Fruit fly (Drosophila melanogaster): ENCODE measurements around the gene CG15429.

The CG15429 gene

dm6 chr2L:4345569-4346131 lies 7.1 kb upstream of the CG15429 start:
- TF ChIP-seq pan (optimal IDR thresholded peaks at IDR 0.05) (no peak), psq (optimal IDR thresholded peaks at IDR 0.05) (no peak), Dll (optimal IDR thresholded peaks at IDR 0.05) (no peak), CG8478 (optimal IDR thresholded peaks at IDR 0.05) (no peak), usp (GFP tag; optimal IDR thresholded peaks at IDR 0.05) (no peak), EcR (GFP tag; optimal IDR thresholded peaks at IDR 0.05) (no peak)

dm6 chr2L:4346619-4347310 lies 6.0 kb upstream of the CG15429 start:
- no peak for TF ChIP-seq Dll (optimal IDR thresholded peaks at IDR 0.05)

dm6 chr2L:4348545-4348944 lies 4.2 kb upstream of the CG15429 start:
- no peak for TF ChIP-seq Dll (optimal IDR thresholded peaks at IDR 0.05)
- no peak for TF ChIP-seq psq (optimal IDR thresholded peaks at IDR 0.05)
- TF ChIP-seq pan (optimal IDR thresholded peaks at IDR 0.05), result no peak
- no peak for TF ChIP-seq CG8478 (optimal IDR thresholded peaks at IDR 0.05)
- no peak for TF ChIP-seq usp (GFP tag; optimal IDR thresholded peaks at IDR 0.05)
- no peak for TF ChIP-seq EcR (GFP tag; optimal IDR thresholded peaks at IDR 0.05)

dm6 chr2L:4349677-4350076 lies 3.1 kb upstream of the CG15429 start:
- TF ChIP-seq pan (optimal IDR thresholded peaks at IDR 0.05), result no peak
- no peak for TF ChIP-seq usp (GFP tag; optimal IDR thresholded peaks at IDR 0.05)
- no peak for TF ChIP-seq psq (optimal IDR thresholded peaks at IDR 0.05)
- no peak for TF ChIP-seq Dll (optimal IDR thresholded peaks at IDR 0.05)
- TF ChIP-seq CG8478 (optimal IDR thresholded peaks at IDR 0.05), result no peak
- TF ChIP-seq EcR (GFP tag; optimal IDR thresholded peaks at IDR 0.05), result no peak

dm6 chr2L:4350683-4351324 lies 2.0 kb upstream of the CG15429 start:
- no peak for TF ChIP-seq Dll (optimal IDR thresholded peaks at IDR 0.05)
- no peak for TF ChIP-seq pan (optimal IDR thresholded peaks at IDR 0.05)

- TF ChIP-seq CG8478 (optimal IDR thresholded peaks at IDR 0.05) (no peak), psq (optimal IDR thresholded peaks at IDR 0.05) (no peak), EcR (GFP tag; optimal IDR thresholded peaks at IDR 0.05) (peak in 1 of 2 experiments; percentile 90), pan (optimal IDR thresholded peaks at IDR 0.05) (no peak), Dll (optimal IDR thresholded peaks at IDR 0.05) (no peak), usp (GFP tag; optimal IDR thresholded peaks at IDR 0.05) (no peak)
Measured at dm6 chr2L:4355066-4355465, 2.3 kb downstream of the CG15429 start.

dm6 chr2L:4359156-4359555 lies 6.4 kb downstream of the CG15429 start:
- TF ChIP-seq usp (GFP tag; optimal IDR thresholded peaks at IDR 0.05) (no peak), CG8478 (optimal IDR thresholded peaks at IDR 0.05) (no peak), pan (optimal IDR thresholded peaks at IDR 0.05) (no peak), EcR (GFP tag; optimal IDR thresholded peaks at IDR 0.05) (no peak), psq (optimal IDR thresholded peaks at IDR 0.05) (no peak), Dll (optimal IDR thresholded peaks at IDR 0.05) (no peak)

- TF ChIP-seq Dll (optimal IDR thresholded peaks at IDR 0.05) (no peak), EcR (GFP tag; optimal IDR thresholded peaks at IDR 0.05) (peak in 1 of 2 experiments; percentile 45)
Measured at dm6 chr2L:4360882-4361281, 8.1 kb downstream of the CG15429 start.

- TF ChIP-seq psq (optimal IDR thresholded peaks at IDR 0.05) (no peak), pan (optimal IDR thresholded peaks at IDR 0.05) (no peak), Dll (optimal IDR thresholded peaks at IDR 0.05) (no peak), EcR (GFP tag; optimal IDR thresholded peaks at IDR 0.05) (no peak), usp (GFP tag; optimal IDR thresholded peaks at IDR 0.05) (no peak), CG8478 (optimal IDR thresholded peaks at IDR 0.05) (no peak)
Measured at dm6 chr2L:4361438-4361975, 8.7 kb downstream of the CG15429 start, which contains the start of gene Traf4. TSS of gene Traf4 (plus strand) at chr2L:4361925.

dm6 chr2L:4363707-4364270 lies 11.0 kb downstream of the CG15429 start:
- no peak for TF ChIP-seq usp (GFP tag; optimal IDR thresholded peaks at IDR 0.05)
- no peak for TF ChIP-seq Dll (optimal IDR thresholded peaks at IDR 0.05)
- no peak for TF ChIP-seq EcR (GFP tag; optimal IDR thresholded peaks at IDR 0.05)
- no peak for TF ChIP-seq psq (optimal IDR thresholded peaks at IDR 0.05)
- no peak for TF ChIP-seq pan (optimal IDR thresholded peaks at IDR 0.05)
- TF ChIP-seq CG8478 (optimal IDR thresholded peaks at IDR 0.05), result no peak

- TF ChIP-seq pan (optimal IDR thresholded peaks at IDR 0.05) (no peak), psq (optimal IDR thresholded peaks at IDR 0.05) (no peak), EcR (GFP tag; optimal IDR thresholded peaks at IDR 0.05) (no peak), CG8478 (optimal IDR thresholded peaks at IDR 0.05) (no peak), Dll (optimal IDR thresholded peaks at IDR 0.05) (no peak), usp (GFP tag; optimal IDR thresholded peaks at IDR 0.05) (no peak)
Measured at dm6 chr2L:4364914-4365313, 12.1 kb downstream of the CG15429 start.

dm6 chr2L:4365792-4366326 lies 13.1 kb downstream of the CG15429 start:
- TF ChIP-seq usp (GFP tag; optimal IDR thresholded peaks at IDR 0.05) (no peak), CG8478 (optimal IDR thresholded peaks at IDR 0.05) (no peak), pan (optimal IDR thresholded peaks at IDR 0.05) (no peak), EcR (GFP tag; optimal IDR thresholded peaks at IDR 0.05) (no peak), psq (optimal IDR thresholded peaks at IDR 0.05) (no peak), Dll (optimal IDR thresholded peaks at IDR 0.05) (no peak)
